Fruit fly (Drosophila melanogaster) whole organism, prepupa: Measurements from ENCODE around the gene CG3982.
A peak's percentile ranks its signal among the peaks of the same experiment; 100 is the strongest.

ENCODE experiments used
- Blimp-1 ChIP-seq: fragments of 200-800 bp; sonication (Bioruptor generic); optimal IDR thresholded peaks from 3 replicates; lab custom pipeline; 2017; ENCODE audit warnings: missing biosample characterization, missing genetic modification characterization, mild to moderate bottlenecking, moderate library complexity, missing genetic modification reagents
- CG10631 ChIP-seq: fragments of 200-800 bp; sonication (Bioruptor generic); optimal IDR thresholded peaks from 2 replicates; lab custom pipeline; 2016; ENCODE audit warnings: missing biosample characterization, missing genetic modification characterization
- CG10669 ChIP-seq: fragments of 200-800 bp; sonication (Bioruptor generic); optimal IDR thresholded peaks from 3 replicates; lab custom pipeline; 2018; ENCODE audit warnings: missing biosample characterization, mild to moderate bottlenecking, missing genetic modification characterization, moderate library complexity
- CG11294 ChIP-seq: fragments of 200-800 bp; sonication (Bioruptor generic); IDR thresholded peaks from 2 replicates; pipeline ENCODE4 v1.3.6; 2022; ENCODE audit warnings: missing biosample characterization, missing genetic modification characterization
- CG15336 ChIP-seq: fragments of 200-800 bp; sonication (Bioruptor generic); IDR thresholded peaks from 2 replicates; pipeline ENCODE4 v1.3.6; 2022; ENCODE audit warnings: missing biosample characterization, missing genetic modification characterization
- CG1621 ChIP-seq: fragments of 200-800 bp; sonication (Bioruptor generic); optimal IDR thresholded peaks from 3 replicates; lab custom pipeline; 2018; ENCODE audit warnings: missing biosample characterization, mild to moderate bottlenecking, missing genetic modification characterization
- CG16779 ChIP-seq: fragments of 200-800 bp; sonication (Bioruptor generic); optimal IDR thresholded peaks from 3 replicates; lab custom pipeline; 2017; ENCODE audit warnings: missing biosample characterization, mild to moderate bottlenecking, missing genetic modification characterization
- CG3032 ChIP-seq: fragments of 200-800 bp; optimal IDR thresholded peaks from 2 replicates; lab custom pipeline; 2019; ENCODE audit warnings: missing biosample characterization, mild to moderate bottlenecking, missing genetic modification characterization, moderate library complexity
- CG32006 ChIP-seq: fragments of 200-800 bp; sonication (Bioruptor generic); optimal IDR thresholded peaks from 3 replicates; lab custom pipeline; 2017; ENCODE audit warnings: missing biosample characterization, mild to moderate bottlenecking, missing genetic modification characterization
- CG34406 ChIP-seq: fragments of 200-800 bp; sonication (Bioruptor generic); optimal IDR thresholded peaks from 3 replicates; lab custom pipeline; 2016; ENCODE audit warnings: missing biosample characterization, missing genetic modification characterization
- CG3919 ChIP-seq: fragments of 200-800 bp; sonication (Bioruptor generic); optimal IDR thresholded peaks from 3 replicates; lab custom pipeline; 2016; ENCODE audit warnings: missing biosample characterization, missing genetic modification characterization
- CG6163 ChIP-seq: fragments of 200-800 bp; sonication (Bioruptor generic); IDR thresholded peaks from 3 replicates; pipeline ENCODE4 v1.3.6; 2022; ENCODE audit warnings: missing biosample characterization, missing genetic modification characterization
- CG6276 ChIP-seq: fragments of 200-800 bp; sonication (Bioruptor generic); optimal IDR thresholded peaks from 2 replicates; lab custom pipeline; 2017; ENCODE audit warnings: missing biosample characterization, mild to moderate bottlenecking, missing genetic modification characterization
- CG6792 ChIP-seq: fragments of 200-800 bp; sonication (Bioruptor generic); optimal IDR thresholded peaks from 3 replicates; lab custom pipeline; 2016; ENCODE audit warnings: missing biosample characterization, missing genetic modification characterization
- CG6808 ChIP-seq: fragments of 200-800 bp; sonication (Bioruptor generic); optimal IDR thresholded peaks from 3 replicates; lab custom pipeline; 2017; ENCODE audit warnings: missing biosample characterization, missing genetic modification characterization, mild to moderate bottlenecking, moderate library complexity, missing genetic modification reagents
- CG6854 ChIP-seq: fragments of 200-800 bp; sonication (Bioruptor generic); optimal IDR thresholded peaks from 2 replicates; lab custom pipeline; 2017; ENCODE audit warnings: missing biosample characterization, mild to moderate bottlenecking, missing genetic modification characterization
- CG7368 ChIP-seq: fragments of 200-800 bp; sonication (Bioruptor generic); optimal IDR thresholded peaks from 3 replicates; lab custom pipeline; 2016; ENCODE audit warnings: missing biosample characterization, missing genetic modification characterization
- CG8119 ChIP-seq: fragments of 200-800 bp; sonication (Bioruptor generic); IDR thresholded peaks from 3 replicates; pipeline ENCODE4 v1.3.6; 2022; ENCODE audit warnings: missing biosample characterization, missing genetic modification characterization
- CG9139 ChIP-seq: fragments of 200-800 bp; sonication (Bioruptor generic); optimal IDR thresholded peaks from 3 replicates; lab custom pipeline; 2017; ENCODE audit warnings: missing biosample characterization, mild to moderate bottlenecking, missing genetic modification characterization
- Eip78C ChIP-seq: fragments of 200-800 bp; sonication (Bioruptor generic); peaks from one replicate; lab custom pipeline; 2016; ENCODE audit warnings: missing biosample characterization, missing genetic modification characterization
- Eip93F ChIP-seq: fragments of 200-800 bp; sonication (Bioruptor generic); optimal IDR thresholded peaks from 2 replicates; lab custom pipeline; 2016; ENCODE audit warnings: missing biosample characterization, mild to moderate bottlenecking, missing genetic modification characterization
- Ets21C ChIP-seq: fragments of 200-800 bp; sonication (Bioruptor generic); optimal IDR thresholded peaks from 3 replicates; lab custom pipeline; 2016; ENCODE audit warnings: missing biosample characterization, missing genetic modification characterization
- Ets96B ChIP-seq: fragments of 200-800 bp; optimal IDR thresholded peaks from 2 replicates; lab custom pipeline; 2019; ENCODE audit warnings: missing biosample characterization, mild to moderate bottlenecking, missing genetic modification characterization, moderate library complexity
- Hr4 ChIP-seq: fragments of 200-800 bp; sonication (Bioruptor generic); optimal IDR thresholded peaks from 3 replicates; lab custom pipeline; 2016; ENCODE audit warnings: missing biosample characterization, missing genetic modification characterization
- OdsH ChIP-seq: fragments of 200-800 bp; sonication (Bioruptor generic); optimal IDR thresholded peaks from 3 replicates; lab custom pipeline; 2016; ENCODE audit warnings: missing biosample characterization, missing genetic modification characterization
- Sox102F ChIP-seq: fragments of 200-800 bp; sonication (Bioruptor generic); optimal IDR thresholded peaks from 2 replicates; lab custom pipeline; 2016; ENCODE audit warnings: missing biosample characterization, mild to moderate bottlenecking, missing genetic modification characterization
- Sox14 ChIP-seq: fragments of 200-800 bp; sonication (Bioruptor generic); optimal IDR thresholded peaks from 3 replicates; lab custom pipeline; 2016; ENCODE audit warnings: missing biosample characterization, missing genetic modification characterization
- Sox15 ChIP-seq: fragments of 200-800 bp; sonication (Bioruptor generic); optimal IDR thresholded peaks from 3 replicates; lab custom pipeline; 2016; ENCODE audit warnings: missing biosample characterization, missing genetic modification characterization
- cyc ChIP-seq: fragments of 200-800 bp; sonication (Bioruptor generic); optimal IDR thresholded peaks from 3 replicates; lab custom pipeline; 2016; ENCODE audit warnings: missing biosample characterization, missing genetic modification characterization
- dac ChIP-seq: fragments of 200-800 bp; sonication (Bioruptor generic); optimal IDR thresholded peaks from 2 replicates; lab custom pipeline; 2017; ENCODE audit warnings: missing biosample characterization, mild to moderate bottlenecking, missing genetic modification characterization
- dsx ChIP-seq: fragments of 200-800 bp; optimal IDR thresholded peaks from 3 replicates; lab custom pipeline; 2019; ENCODE audit warnings: missing biosample characterization, mild to moderate bottlenecking, missing genetic modification characterization, moderate library complexity; ENCODE audit not compliant: poor library complexity, severe bottlenecking
- eg ChIP-seq: fragments of 200-800 bp; sonication (Bioruptor generic); IDR thresholded peaks from 3 replicates; pipeline ENCODE4 v1.3.6; 2022; ENCODE audit warnings: missing biosample characterization, missing genetic modification characterization
- fd85E ChIP-seq: fragments of 200-800 bp; sonication (Bioruptor generic); optimal IDR thresholded peaks from 3 replicates; lab custom pipeline; 2016; ENCODE audit warnings: missing biosample characterization, missing genetic modification characterization
- lz ChIP-seq: fragments of 200-800 bp; sonication (Bioruptor generic); optimal IDR thresholded peaks from 3 replicates; lab custom pipeline; 2016; ENCODE audit warnings: missing biosample characterization, missing genetic modification characterization
- pdm3 ChIP-seq: fragments of 200-800 bp; sonication (Bioruptor generic); optimal IDR thresholded peaks from 3 replicates; lab custom pipeline; 2016; ENCODE audit warnings: missing biosample characterization, missing genetic modification characterization
- salr ChIP-seq, 2 experiments: fragments of 200-800 bp; sonication (Bioruptor generic); optimal IDR thresholded peaks; 3 replicates each; lab custom pipeline; 2016 to 2018; ENCODE audit warnings: missing biosample characterization in 2 of 2, missing genetic modification characterization in 2 of 2, mild to moderate bottlenecking in 1 of 2
- spab ChIP-seq: fragments of 200-800 bp; sonication (Bioruptor generic); optimal IDR thresholded peaks from 2 replicates; lab custom pipeline; 2017; ENCODE audit warnings: missing biosample characterization, mild to moderate bottlenecking, missing genetic modification characterization, missing genetic modification reagents
- ss ChIP-seq, 2 experiments: fragments of 200-800 bp; sonication (Bioruptor generic); optimal IDR thresholded peaks; 2 replicates in 1 of 2; 3 replicates in 1 of 2; lab custom pipeline; 2017 to 2018; ENCODE audit warnings: mild to moderate bottlenecking in 2 of 2, missing biosample characterization in 2 of 2, missing genetic modification characterization in 2 of 2, moderate library complexity in 1 of 2
- svp ChIP-seq: fragments of 200-800 bp; sonication (Bioruptor generic); peaks from one replicate; lab custom pipeline; 2016; ENCODE audit warnings: missing biosample characterization, missing genetic modification characterization

The CG3982 gene

dm6 chr3L:9370907-9371365, 46.3 kb downstream of the CG3982 start, which contains the start of gene Fdx1 (continued):
- TF ChIP-seq Ets21C: no peak
- no peak for TF ChIP-seq eg
- no peak for TF ChIP-seq CG6163 (GFP tag; lab: Robert Waterston, UW)
- TF ChIP-seq CG6792: no peak
- TF ChIP-seq CG6854 (GFP tag; lab: Kevin White, UChicago): no peak
- no peak for TF ChIP-seq CG6276
- TF ChIP-seq Blimp-1 (GFP tag; lab: Kevin White, UChicago): no peak
- no peak for TF ChIP-seq Sox15 (GFP tag; lab: Kevin White, UChicago)
- no peak for TF ChIP-seq CG32006 (GFP tag; lab: Kevin White, UChicago)
- TF ChIP-seq CG7368 (GFP tag; lab: Kevin White, UChicago): no peak
- no peak for TF ChIP-seq Hr4 (GFP tag; lab: Kevin White, UChicago)
- TF ChIP-seq CG3919 (GFP tag; lab: Kevin White, UChicago): peak; percentile 43
- no peak for TF ChIP-seq CG9139
- TF ChIP-seq CG15336 (GFP tag; lab: Robert Waterston, UW): no peak
- TF ChIP-seq cyc (GFP tag; lab: Kevin White, UChicago): peak; percentile 26
- TF ChIP-seq spab (GFP tag; lab: Kevin White, UChicago): no peak
- no peak for TF ChIP-seq fd85E (GFP tag; lab: Kevin White, UChicago)
- TF ChIP-seq CG8119 (GFP tag; lab: Robert Waterston, UW): peak; percentile 25; the same call in 1 of the 3 replicates
- no peak for TF ChIP-seq CG6808 (GFP tag; lab: Kevin White, UChicago)
- TF ChIP-seq CG10631: no peak
- no peak for TF ChIP-seq dsx (GFP tag; lab: Kevin White, UChicago)
- no peak for TF ChIP-seq CG11294 (GFP tag; lab: Robert Waterston, UW)
- peak; percentile 5 for TF ChIP-seq Eip93F (GFP tag; lab: Kevin White, UChicago)
- peak; percentile 47 for TF ChIP-seq OdsH (GFP tag; lab: Kevin White, UChicago)
- no peak for TF ChIP-seq Sox102F
- no peak for TF ChIP-seq ss (GFP tag; optimal IDR thresholded peaks at IDR 0.05; lab: Kevin White, UChicago)

- no peak for TF ChIP-seq CG9139
- peak; percentile 77 for TF ChIP-seq svp (GFP tag; lab: Kevin White, UChicago)
Observed at dm6 chr3L:9368665-9369064, 48.5 kb downstream of the CG3982 start.

- TF ChIP-seq Eip93F (GFP tag; lab: Kevin White, UChicago): no peak
- no peak for TF ChIP-seq Sox102F
- peak; percentile 77 for TF ChIP-seq CG6808 (GFP tag; lab: Kevin White, UChicago)
- TF ChIP-seq CG9139: peak; percentile 84
- TF ChIP-seq CG10669 (GFP tag; lab: Kevin White, UChicago): peak; percentile 46
- TF ChIP-seq CG34406 (GFP tag; lab: Kevin White, UChicago): peak; percentile 20
- peak; percentile 78 to 81 for TF ChIP-seq ss (GFP tag; optimal IDR thresholded peaks at IDR 0.05; lab: Kevin White, UChicago)
- TF ChIP-seq CG6163 (GFP tag; lab: Robert Waterston, UW): peak; percentile 59; the same call in 1 of the 3 replicates
- peak; percentile 41 for TF ChIP-seq dsx (GFP tag; lab: Kevin White, UChicago)
- peak; percentile 81 for TF ChIP-seq eg
- peak; percentile 59 for TF ChIP-seq spab (GFP tag; lab: Kevin White, UChicago)
- peak; percentile 30 for TF ChIP-seq Sox14 (GFP tag; lab: Kevin White, UChicago)
- peak; percentile 88 for TF ChIP-seq CG6276
- peak; percentile 41 for TF ChIP-seq CG1621
- TF ChIP-seq lz (GFP tag; lab: Kevin White, UChicago): no peak
- peak; percentile 27 for TF ChIP-seq Eip78C (GFP tag; lab: Kevin White, UChicago)
- peak; percentile 84 for TF ChIP-seq CG16779 (tag; lab: Kevin White, UChicago)
- TF ChIP-seq CG6854 (GFP tag; lab: Kevin White, UChicago): peak; percentile 54
- TF ChIP-seq salr (GFP tag; optimal IDR thresholded peaks at IDR 0.05; lab: Kevin White, UChicago): no peak
- TF ChIP-seq CG15336 (GFP tag; lab: Robert Waterston, UW): peak; percentile 72
- TF ChIP-seq Ets96B (tag; lab: Kevin White, UChicago): peak; percentile 24
- peak; percentile 8 for TF ChIP-seq CG3032 (tag; lab: Kevin White, UChicago)
- TF ChIP-seq CG8119 (GFP tag; lab: Robert Waterston, UW): peak; percentile 72; the same call in 2 of the 3 replicates
- TF ChIP-seq pdm3 (GFP tag; lab: Kevin White, UChicago): no peak
- TF ChIP-seq dac: peak; percentile 26
Observed at dm6 chr3L:9367431-9367867, 49.7 kb downstream of the CG3982 start.
